Worm (Caenorhabditis elegans): ENCODE results near the gene hlh-14.
"Not testable (repeated sequence)": the region's sequence is repeated elsewhere in the genome, so short reads cannot be mapped to it uniquely, and the experiment has no call there.

hlh-14 gene

ce11 chrII:5738795-5739194, at the start of gene hlh-14:
Gene hlh-14 (minus strand): TSS chrII:5738895.
- TF ChIP-seq W03F9.2 (tag; optimal IDR thresholded peaks at IDR 0.05) (no peak), him-1 (tag; optimal IDR thresholded peaks at IDR 0.05) (no peak), dao-5 (tag; optimal IDR thresholded peaks at IDR 0.05) (no peak)

- no peak for TF ChIP-seq him-1 (tag; optimal IDR thresholded peaks at IDR 0.05)
- no peak for TF ChIP-seq W03F9.2 (tag; optimal IDR thresholded peaks at IDR 0.05)
- TF ChIP-seq dao-5 (tag; optimal IDR thresholded peaks at IDR 0.05), result no peak
Observed at ce11 chrII:5785504-5785903, 46.8 kb upstream of the hlh-14 start.

- TF ChIP-seq dao-5 (tag; optimal IDR thresholded peaks at IDR 0.05), result peak; percentile 47
- TF ChIP-seq W03F9.2 (tag; optimal IDR thresholded peaks at IDR 0.05), result peak; percentile 67
- peak; percentile 34 for TF ChIP-seq him-1 (tag; optimal IDR thresholded peaks at IDR 0.05)
Observed at ce11 chrII:5781935-5782921, 43.5 kb upstream of the hlh-14 start, which contains the start of gene K05F1.6. Gene K05F1.6 (plus strand): TSS chrII:5782520.

- peak; percentile 75 for TF ChIP-seq him-1 (tag; optimal IDR thresholded peaks at IDR 0.05)
- TF ChIP-seq dao-5 (tag; optimal IDR thresholded peaks at IDR 0.05), result no peak
- no peak for TF ChIP-seq W03F9.2 (tag; optimal IDR thresholded peaks at IDR 0.05)
Observed at ce11 chrII:5779866-5780265, 41.2 kb upstream of the hlh-14 start.

ce11 chrII:5777372-5777771, 38.7 kb upstream of the hlh-14 start:
- no peak for TF ChIP-seq W03F9.2 (tag; optimal IDR thresholded peaks at IDR 0.05)
- no peak for TF ChIP-seq him-1 (tag; optimal IDR thresholded peaks at IDR 0.05)
- no peak for TF ChIP-seq dao-5 (tag; optimal IDR thresholded peaks at IDR 0.05)

- TF ChIP-seq W03F9.2 (tag; optimal IDR thresholded peaks at IDR 0.05) (no peak), dao-5 (tag; optimal IDR thresholded peaks at IDR 0.05) (no peak), him-1 (tag; optimal IDR thresholded peaks at IDR 0.05) (no peak)
Observed at ce11 chrII:5774879-5775278, 36.2 kb upstream of the hlh-14 start.

- no peak for TF ChIP-seq dao-5 (tag; optimal IDR thresholded peaks at IDR 0.05)
- no peak for TF ChIP-seq W03F9.2 (tag; optimal IDR thresholded peaks at IDR 0.05)
- no peak for TF ChIP-seq him-1 (tag; optimal IDR thresholded peaks at IDR 0.05)
Observed at ce11 chrII:5774120-5774519, 35.4 kb upstream of the hlh-14 start, which contains the start of the genes dmd-5 and F10C1.1. Gene dmd-5 (minus strand): TSS chrII:5774220. Gene F10C1.1 (plus strand): TSS chrII:5774229.

ce11 chrII:5772547-5773142, 34.0 kb upstream of the hlh-14 start:
- peak; percentile 28 for TF ChIP-seq him-1 (tag; optimal IDR thresholded peaks at IDR 0.05)
- TF ChIP-seq dao-5 (tag; optimal IDR thresholded peaks at IDR 0.05), result no peak

ce11 chrII:5768274-5768820, 29.7 kb upstream of the hlh-14 start:
- TF ChIP-seq W03F9.2 (tag; optimal IDR thresholded peaks at IDR 0.05), result no peak
- TF ChIP-seq him-1 (tag; optimal IDR thresholded peaks at IDR 0.05), result no peak
- TF ChIP-seq dao-5 (tag; optimal IDR thresholded peaks at IDR 0.05), result no peak

- TF ChIP-seq him-1 (tag; optimal IDR thresholded peaks at IDR 0.05), result no peak
- TF ChIP-seq dao-5 (tag; optimal IDR thresholded peaks at IDR 0.05), result no peak
- no peak for TF ChIP-seq W03F9.2 (tag; optimal IDR thresholded peaks at IDR 0.05)
Observed at ce11 chrII:5765318-5765717, 26.6 kb upstream of the hlh-14 start, which contains the start of gene ifb-1. Gene ifb-1 (plus strand): TSS chrII:5765618.

- not testable (repeated sequence) for TF ChIP-seq him-1, dao-5, W03F9.2 (tag; optimal IDR thresholded peaks at IDR 0.05)
Observed at ce11 chrII:5757656-5758055, 19.0 kb upstream of the hlh-14 start, which contains the start of the genes F10C1.3 and F10C1.23. Gene F10C1.3 (minus strand): TSS chrII:5757756. Gene F10C1.23 (plus strand): TSS chrII:5758040.

ce11 chrII:5754168-5754567, 15.5 kb upstream of the hlh-14 start, which contains the start of gene F10C1.8:
Gene F10C1.8 (plus strand): TSS chrII:5754468.
- no peak for TF ChIP-seq W03F9.2 (tag; optimal IDR thresholded peaks at IDR 0.05)
- TF ChIP-seq dao-5 (tag; optimal IDR thresholded peaks at IDR 0.05), result no peak
- no peak for TF ChIP-seq him-1 (tag; optimal IDR thresholded peaks at IDR 0.05)

- no peak for TF ChIP-seq him-1 (tag; optimal IDR thresholded peaks at IDR 0.05)
- TF ChIP-seq W03F9.2 (tag; optimal IDR thresholded peaks at IDR 0.05), result no peak
- no peak for TF ChIP-seq dao-5 (tag; optimal IDR thresholded peaks at IDR 0.05)
Observed at ce11 chrII:5751353-5751752, 12.7 kb upstream of the hlh-14 start.
